Worm (Caenorhabditis elegans) whole organism, L3 larva: Measurements from ENCODE around the gene Y75B8A.37.

Experiments
- R02D3.7 ChIP-seq: fragments of 150-350 bp; optimal IDR thresholded peaks from 2 replicates; lab custom pipeline; 2014; ENCODE audit warnings: missing biosample characterization, missing genetic modification characterization
- ZK546.5 ChIP-seq: sonication (generic microtip); optimal IDR thresholded peaks from 2 replicates; lab custom pipeline; 2017; ENCODE audit warnings: missing biosample characterization, missing genetic modification characterization
- ceh-16 ChIP-seq: sonication (generic microtip); optimal IDR thresholded peaks from 2 replicates; lab custom pipeline; 2017; ENCODE audit warnings: missing biosample characterization, missing genetic modification characterization
- ceh-28 ChIP-seq: fragments of 150-350 bp; optimal IDR thresholded peaks from 2 replicates; lab custom pipeline; 2014; ENCODE audit warnings: missing biosample characterization, missing genetic modification reagents, missing genetic modification characterization
- ceh-82 ChIP-seq: fragments of 150-350 bp; optimal IDR thresholded peaks from 2 replicates; lab custom pipeline; 2014; ENCODE audit warnings: missing biosample characterization, missing genetic modification characterization
- ceh-9 ChIP-seq: sonication (generic microtip); optimal IDR thresholded peaks from 2 replicates; lab custom pipeline; 2018; ENCODE audit warnings: missing biosample characterization, missing genetic modification characterization
- egl-27 ChIP-seq: sonication (generic microtip); optimal IDR thresholded peaks from 4 replicates; lab custom pipeline; 2017; ENCODE audit warnings: missing biosample characterization, missing genetic modification reagents, missing genetic modification characterization
- elt-1 ChIP-seq: fragments of 150-350 bp; optimal IDR thresholded peaks from 2 replicates; lab custom pipeline; 2014; ENCODE audit warnings: missing biosample characterization, missing genetic modification characterization
- elt-3 ChIP-seq, 3 experiments: fragments of 150-350 bp in 1 of 3; sonication (generic microtip) in 2 of 3; optimal IDR thresholded peaks; 2 replicates in 2 of 3; 4 replicates in 1 of 3; lab custom pipeline; 2014 to 2017; ENCODE audit warnings: missing biosample characterization in 3 of 3, missing genetic modification characterization in 3 of 3
- eor-1 ChIP-seq, 2 experiments: fragments of 150-350 bp; optimal IDR thresholded peaks; 2 replicates each; lab custom pipeline; 2014 to 2018; ENCODE audit warnings: missing biosample characterization in 2 of 2, missing genetic modification characterization in 2 of 2
- fkh-10 ChIP-seq: sonication (generic microtip); optimal IDR thresholded peaks from 2 replicates; lab custom pipeline; 2017; ENCODE audit warnings: missing biosample characterization, missing genetic modification reagents, missing genetic modification characterization
- hmg-11 ChIP-seq: sonication (generic microtip); optimal IDR thresholded peaks from 2 replicates; lab custom pipeline; 2016; ENCODE audit warnings: missing genetic modification characterization, missing compliant biosample characterization
- lin-15B ChIP-seq: fragments of 150-350 bp; optimal IDR thresholded peaks from 2 replicates; lab custom pipeline; 2014; ENCODE audit warnings: missing biosample characterization, missing genetic modification characterization
- lin-39 ChIP-seq: fragments of 150-350 bp; optimal IDR thresholded peaks from 2 replicates; lab custom pipeline; 2018; ENCODE audit warnings: missing biosample characterization, missing genetic modification reagents, missing genetic modification characterization
- lsy-12 ChIP-seq: sonication (generic microtip); optimal IDR thresholded peaks from 2 replicates; lab custom pipeline; 2016; ENCODE audit warnings: mild to moderate bottlenecking, missing genetic modification characterization, missing compliant biosample characterization
- mdl-1 ChIP-seq: fragments of 150-350 bp; optimal IDR thresholded peaks from 2 replicates; lab custom pipeline; 2014; ENCODE audit warnings: missing biosample characterization, missing genetic modification characterization
- mml-1 ChIP-seq: fragments of 150-350 bp; sonication (generic microtip); optimal IDR thresholded peaks from 3 replicates; lab custom pipeline; 2014; ENCODE audit warnings: missing biosample characterization, missing genetic modification characterization
- nfya-1 ChIP-seq: sonication (generic microtip); optimal IDR thresholded peaks from 2 replicates; lab custom pipeline; 2017; ENCODE audit warnings: missing genetic modification characterization, mild to moderate bottlenecking, missing compliant biosample characterization, antibody characterized with exemption, moderate library complexity; ENCODE audit not compliant: insufficient read depth
- nhr-11 ChIP-seq: fragments of 150-350 bp; optimal IDR thresholded peaks from 2 replicates; lab custom pipeline; 2014; ENCODE audit warnings: missing biosample characterization, missing genetic modification characterization
- nhr-12 ChIP-seq: fragments of 150-350 bp; optimal IDR thresholded peaks from 2 replicates; lab custom pipeline; 2014; ENCODE audit warnings: missing biosample characterization, missing genetic modification characterization
- nhr-23 ChIP-seq: fragments of 150-350 bp; optimal IDR thresholded peaks from 2 replicates; lab custom pipeline; 2014; ENCODE audit warnings: missing biosample characterization, missing genetic modification reagents, missing genetic modification characterization
- nhr-237 ChIP-seq: fragments of 150-350 bp; optimal IDR thresholded peaks from 2 replicates; lab custom pipeline; 2014; ENCODE audit warnings: missing biosample characterization, missing genetic modification characterization
- nhr-25 ChIP-seq: sonication (generic microtip); optimal IDR thresholded peaks from 2 replicates; lab custom pipeline; 2017; ENCODE audit warnings: missing biosample characterization, missing genetic modification characterization
- nhr-28 ChIP-seq: fragments of 150-350 bp; optimal IDR thresholded peaks from 2 replicates; lab custom pipeline; 2014; ENCODE audit warnings: missing biosample characterization, missing genetic modification characterization
- nhr-43 ChIP-seq: sonication (generic microtip); optimal IDR thresholded peaks from 2 replicates; lab custom pipeline; 2016; ENCODE audit warnings: mild to moderate bottlenecking, missing genetic modification characterization, missing compliant biosample characterization; ENCODE audit not compliant: poor library complexity, severe bottlenecking
- nhr-67 ChIP-seq: fragments of 150-350 bp; optimal IDR thresholded peaks from 2 replicates; lab custom pipeline; 2014; ENCODE audit warnings: missing biosample characterization, missing genetic modification characterization
- nhr-77 ChIP-seq: fragments of 150-350 bp; optimal IDR thresholded peaks from 2 replicates; lab custom pipeline; 2014; ENCODE audit warnings: missing biosample characterization, missing genetic modification characterization
- pha-4 ChIP-seq: fragments of 150-350 bp; optimal IDR thresholded peaks from 2 replicates; lab custom pipeline; 2014; ENCODE audit warnings: missing biosample characterization, missing genetic modification reagents, missing genetic modification characterization
- pqm-1 ChIP-seq: fragments of 150-350 bp; optimal IDR thresholded peaks from 2 replicates; lab custom pipeline; 2017; ENCODE audit warnings: missing biosample characterization, missing genetic modification characterization, inconsistent platforms
- skn-1 ChIP-seq: fragments of 150-350 bp; optimal IDR thresholded peaks from 2 replicates; lab custom pipeline; 2014; ENCODE audit warnings: missing biosample characterization, missing genetic modification characterization
- snpc-4 ChIP-seq: fragments of 150-350 bp; optimal IDR thresholded peaks from 2 replicates; lab custom pipeline; 2014; ENCODE audit warnings: missing biosample characterization, missing genetic modification characterization
- tbx-2 ChIP-seq: sonication (generic microtip); optimal IDR thresholded peaks from 2 replicates; lab custom pipeline; 2016; ENCODE audit warnings: mild to moderate bottlenecking, missing genetic modification characterization, missing compliant biosample characterization
- unc-39 ChIP-seq: sonication (generic microtip); optimal IDR thresholded peaks from 4 replicates; lab custom pipeline; 2017; ENCODE audit warnings: missing biosample characterization, missing genetic modification characterization
- zag-1 ChIP-seq: fragments of 150-350 bp; optimal IDR thresholded peaks from 2 replicates; lab custom pipeline; 2014; ENCODE audit warnings: missing biosample characterization, missing genetic modification characterization
- ztf-11 ChIP-seq: fragments of 150-350 bp; optimal IDR thresholded peaks from 2 replicates; lab custom pipeline; 2014; ENCODE audit warnings: missing biosample characterization, missing genetic modification characterization
- ztf-4 ChIP-seq: fragments of 150-350 bp; optimal IDR thresholded peaks from 2 replicates; lab custom pipeline; 2014; ENCODE audit warnings: missing biosample characterization, missing genetic modification characterization

The Y75B8A.37 gene

DNA sequence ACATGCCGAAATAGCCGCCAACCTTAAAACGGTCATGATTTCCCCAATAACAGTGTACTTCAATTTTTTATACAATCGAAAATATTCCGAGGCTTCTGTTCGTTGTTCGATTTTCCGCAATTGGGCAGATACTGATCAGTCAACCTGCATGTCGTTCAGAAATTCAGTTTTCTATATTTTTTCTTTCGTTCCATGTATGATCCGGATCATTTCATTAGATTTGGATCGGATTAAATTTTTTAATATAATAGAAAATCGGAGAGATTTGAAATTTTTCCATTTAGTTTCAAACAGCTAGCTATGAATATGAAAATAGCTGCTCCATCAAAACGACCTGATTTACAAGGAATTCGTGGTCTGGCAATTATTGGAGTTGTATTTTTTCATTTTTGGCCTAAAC is at the start of gene Y75B8A.37:
Y75B8A.37 (plus strand) TSS at position 301 of the 400 bp plus-strand sequence.
- TF ChIP-seq snpc-4 (no peak), ceh-82 (tag; lab: Kevin White, UChicago) (no peak), unc-39 (tag; lab: Kevin White, UChicago) (no peak), pha-4 (tag; lab: Kevin White, UChicago) (no peak), mdl-1 (tag; lab: Kevin White, UChicago) (no peak), nhr-77 (tag; lab: Kevin White, UChicago) (no peak), ceh-9 (tag; lab: Kevin White, UChicago) (no peak), R02D3.7 (no peak), tbx-2 (tag; lab: Kevin White, UChicago) (no peak), hmg-11 (tag; lab: Kevin White, UChicago) (no peak), skn-1 (tag; lab: Kevin White, UChicago) (no peak), mml-1 (tag; lab: Kevin White, UChicago) (no peak), ztf-11 (tag; lab: Kevin White, UChicago) (no peak), ztf-4 (no peak), elt-1 (tag; lab: Kevin White, UChicago) (no peak), ceh-16 (tag; lab: Kevin White, UChicago) (no peak)
- TF ChIP-seq, all 47 proteins: peak for 0

DNA sequence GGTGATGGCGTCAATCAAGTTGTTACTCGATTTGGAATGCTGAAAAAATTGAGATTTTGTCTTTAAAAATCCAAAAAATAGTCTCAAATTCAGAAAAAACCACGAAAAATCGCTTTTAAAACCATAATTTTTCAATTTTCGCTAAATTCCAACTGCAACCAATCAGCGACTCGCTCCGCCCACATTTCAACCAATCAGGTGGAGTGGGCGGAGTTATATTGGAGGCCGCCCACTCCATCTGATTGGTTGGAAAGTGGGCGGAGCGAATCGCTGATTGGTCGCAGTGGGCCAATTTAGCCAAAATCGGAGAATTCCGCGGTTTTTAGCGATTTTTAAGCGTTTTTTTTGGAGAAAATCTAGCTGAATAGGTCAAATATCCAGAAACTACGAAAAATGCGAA is 45.5 kb upstream of the Y75B8A.37 start:
- no peak for TF ChIP-seq nhr-237 (tag; lab: Kevin White, UChicago)
- TF ChIP-seq nfya-1 (tag; lab: Kevin White, UChicago): peak; percentile 98
- TF ChIP-seq, all 47 proteins: peak for 1

DNA sequence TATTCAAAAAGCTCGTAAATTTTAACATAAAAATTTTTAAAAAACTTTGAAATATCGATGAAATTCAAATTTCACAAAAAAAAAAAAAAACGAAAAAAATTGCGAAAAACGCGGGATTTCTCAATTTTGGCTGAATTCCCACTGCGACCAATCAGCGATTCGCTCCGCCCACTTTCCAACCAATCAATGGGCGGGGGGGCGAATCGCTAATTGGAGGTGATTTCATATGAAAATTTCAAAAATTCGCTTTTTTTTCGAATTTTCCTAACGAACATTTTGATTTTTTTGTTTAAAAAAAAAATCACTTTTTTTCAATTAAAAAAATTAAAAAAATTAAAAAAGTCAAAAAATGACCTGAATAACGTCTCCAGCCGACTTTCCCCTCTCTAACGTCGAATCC is 44.9 kb upstream of the Y75B8A.37 start:
- TF ChIP-seq nfya-1 (tag; lab: Kevin White, UChicago) (peak; percentile 75), elt-3 (tag; optimal IDR thresholded peaks at IDR 0.05; lab: Kevin White, UChicago) (no peak), lin-15B (tag; lab: Kevin White, UChicago) (no peak)

DNA sequence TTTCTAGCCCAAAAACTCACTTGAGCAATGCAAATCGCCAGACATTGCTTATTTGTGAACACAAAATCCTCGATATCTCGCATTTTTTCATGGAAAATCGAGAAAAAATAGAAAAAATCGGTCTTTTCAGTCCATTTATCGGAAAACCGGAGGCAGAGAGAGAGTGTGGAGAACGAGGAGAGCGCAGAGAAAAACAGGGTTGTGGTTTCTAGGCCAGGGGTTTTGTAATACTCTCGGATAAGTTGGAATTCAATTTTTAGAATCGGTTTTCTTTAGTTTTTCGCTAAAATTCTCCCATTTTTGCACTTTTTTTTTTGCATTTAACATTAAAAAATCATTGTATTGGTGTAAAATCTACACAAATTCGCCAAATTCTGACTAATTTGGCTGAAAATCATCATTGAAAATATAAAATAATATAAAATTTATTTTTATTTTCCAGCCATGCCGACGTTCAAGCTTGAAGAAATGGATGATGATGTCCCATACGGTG is 41.6 kb upstream of the Y75B8A.37 start, which contains the start of the genes Y75B8A.24 and Y75B8A.25:
Y75B8A.24 (minus strand) TSS at position 155 of the 493 bp plus-strand sequence.
Y75B8A.25 (plus strand) TSS at position 443 of the 493 bp plus-strand sequence.
- TF ChIP-seq zag-1: no peak
- no peak for TF ChIP-seq nhr-12 (tag; lab: Kevin White, UChicago)
- peak; percentile 14 for TF ChIP-seq hmg-11 (tag; lab: Kevin White, UChicago)
- TF ChIP-seq nhr-11 (tag; lab: Kevin White, UChicago): no peak
- TF ChIP-seq eor-1 (tag; optimal IDR thresholded peaks at IDR 0.05; lab: Kevin White, UChicago): peak in 1 of 2 experiments; percentile 25
- TF ChIP-seq ztf-4: no peak
- peak; percentile 37 for TF ChIP-seq lsy-12 (tag; lab: Kevin White, UChicago)
- peak; percentile 26 for TF ChIP-seq fkh-10 (GFP tag; lab: Kevin White, UChicago)
- TF ChIP-seq ZK546.5: no peak
- TF ChIP-seq pha-4 (tag; lab: Kevin White, UChicago): peak; percentile 64
- peak; percentile 14 for TF ChIP-seq lin-39 (tag; lab: Kevin White, UChicago)
- no peak for TF ChIP-seq pqm-1 (tag; lab: Kevin White, UChicago)
- TF ChIP-seq nhr-28 (tag; lab: Kevin White, UChicago): no peak
- peak; percentile 86 for TF ChIP-seq nfya-1 (tag; lab: Kevin White, UChicago)
- peak; percentile 58 for TF ChIP-seq R02D3.7
- peak; percentile 67 for TF ChIP-seq snpc-4
- TF ChIP-seq nhr-43: peak; percentile 86
- peak; percentile 55 for TF ChIP-seq ceh-28 (tag; lab: Kevin White, UChicago)
- TF ChIP-seq nhr-67: no peak
- TF ChIP-seq egl-27 (tag; lab: Kevin White, UChicago): no peak
- peak; percentile 87 for TF ChIP-seq lin-15B (tag; lab: Kevin White, UChicago)
- peak; percentile 15 for TF ChIP-seq nhr-25 (tag; lab: Kevin White, UChicago)
- peak; percentile 65 for TF ChIP-seq nhr-23
- TF ChIP-seq ceh-82 (tag; lab: Kevin White, UChicago): no peak
